Fruit fly (Drosophila melanogaster): ENCODE data around the gene CG15646.

- no peak for TF ChIP-seq ttk (optimal IDR thresholded peaks at IDR 0.05)
- TF ChIP-seq Sin3A (optimal IDR thresholded peaks at IDR 0.05) = no peak
Measured at dm6 chrX:15631465-15631864, 39.4 kb downstream of the CG15646 start.
